Worm (Caenorhabditis elegans): Measurements from ENCODE around the gene cyp-13A10.

The cyp-13A10 gene

DNA sequence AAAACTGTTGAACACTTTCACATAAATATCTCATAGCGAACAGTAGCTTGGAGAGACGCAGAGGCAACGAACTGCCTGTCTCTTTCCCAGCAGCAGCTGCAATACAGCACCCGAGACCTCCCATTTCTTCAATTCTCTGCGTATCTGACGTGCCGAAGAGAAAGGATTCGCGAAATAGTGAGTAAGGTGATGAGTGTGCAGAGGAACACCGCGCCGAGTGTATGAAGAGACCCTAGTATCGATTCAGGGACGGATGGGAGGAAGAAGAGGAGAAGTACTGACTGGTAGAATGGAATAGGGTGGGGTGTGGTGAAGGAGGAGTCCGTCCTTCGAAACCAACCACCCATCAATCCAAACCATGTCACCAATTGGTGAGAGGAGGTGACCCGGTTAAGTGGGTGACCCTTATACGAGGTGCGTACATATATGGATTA lies 16.5 kb downstream of the cyp-13A10 start (continued):
- TF ChIP-seq F22D6.2 (tag; optimal IDR thresholded peaks at IDR 0.05) (no peak), gei-17 (GFP tag; optimal IDR thresholded peaks at IDR 0.05) (peak; percentile 18), attf-3 (GFP tag; conservative IDR thresholded peaks at IDR 0.05) (peak; percentile 26; the same call in 1 of the 2 replicates), ztf-22 (GFP tag; optimal IDR thresholded peaks at IDR 0.05) (no peak), mcd-1 (GFP tag; IDR thresholded peaks at IDR 0.05) (peak; percentile 60), ama-1 (optimal IDR thresholded peaks at IDR 0.05) (no peak), ama-1 (GFP tag; optimal IDR thresholded peaks at IDR 0.05) (no peak), Y53G8AR.9 (GFP tag; conservative IDR thresholded peaks at IDR 0.05) (no peak), lin-26 (GFP tag; IDR thresholded peaks at IDR 0.05) (peak; percentile 68; the same call in 1 of the 2 replicates), nfyb-1 (GFP tag; IDR thresholded peaks at IDR 0.05) (peak; percentile 64; the same call in 1 of the 2 replicates), T26A5.8 (tag; optimal IDR thresholded peaks at IDR 0.05) (no peak), ceh-40 (GFP tag; IDR thresholded peaks at IDR 0.05) (no peak), akir-1 (GFP tag; optimal IDR thresholded peaks at IDR 0.05) (no peak), B0019.2 (GFP tag; conservative IDR thresholded peaks at IDR 0.05) (no peak), hrde-1 (tag; optimal IDR thresholded peaks at IDR 0.05; ENCODE audit: borderline replicate concordance) (no peak), zfh-2 (GFP tag; conservative IDR thresholded peaks at IDR 0.05) (peak; percentile 91), F37B4.10 (GFP tag; IDR thresholded peaks at IDR 0.05) (no peak), attf-6 (GFP tag; IDR thresholded peaks at IDR 0.05) (no peak), K12H6.12 (tag; optimal IDR thresholded peaks at IDR 0.05) (peak; percentile 61), Y53F4B.3 (GFP tag; IDR thresholded peaks at IDR 0.05) (no peak), cebp-1 (GFP tag; IDR thresholded peaks at IDR 0.05) (no peak), cebp-1 (tag; optimal IDR thresholded peaks at IDR 0.05) (peak; percentile 64), dpl-1 (GFP tag; optimal IDR thresholded peaks at IDR 0.05) (no peak), K11D2.4 (GFP tag; IDR thresholded peaks at IDR 0.05) (0 out of 2 replicates have a peak, but pooled peaks have one; percentile 42), sptf-2 (GFP tag; optimal IDR thresholded peaks at IDR 0.05) (no peak), D2030.7 (GFP tag; IDR thresholded peaks at IDR 0.05) (no peak), ccch-3 (GFP tag; optimal IDR thresholded peaks at IDR 0.05) (no peak), snpc-1.3 (tag; optimal IDR thresholded peaks at IDR 0.05; ENCODE audit: insufficient read depth) (no peak), bed-1 (GFP tag; IDR thresholded peaks at IDR 0.05) (no peak), tbx-9 (tag; optimal IDR thresholded peaks at IDR 0.05; ENCODE audit: borderline replicate concordance) (no peak), repo-1 (tag; optimal IDR thresholded peaks at IDR 0.05) (no peak), sea-2 (GFP tag; IDR thresholded peaks at IDR 0.05) (0 out of 2 replicates have a peak, but pooled peaks have one; percentile 31), madf-8 (GFP tag; conservative IDR thresholded peaks at IDR 0.05) (no peak), nhr-27 (tag; optimal IDR thresholded peaks at IDR 0.05) (peak; percentile 10), bed-2 (GFP tag; IDR thresholded peaks at IDR 0.05) (no peak), ceh-100 (GFP tag; IDR thresholded peaks at IDR 0.05) (no peak), chd-7 (tag; optimal IDR thresholded peaks at IDR 0.05) (peak; percentile 45), F23B12.7 (tag; optimal IDR thresholded peaks at IDR 0.05; ENCODE audit: insufficient read depth) (no peak), madf-6 (GFP tag; IDR thresholded peaks at IDR 0.05) (no peak), tlf-1 (GFP tag; optimal IDR thresholded peaks at IDR 0.05) (no peak), let-526 (GFP tag; IDR thresholded peaks at IDR 0.05) (no peak), ztf-25 (GFP tag; IDR thresholded peaks at IDR 0.05) (no peak), somi-1 (GFP tag; optimal IDR thresholded peaks at IDR 0.05) (peak; percentile 48), F57A8.1 (GFP tag; optimal IDR thresholded peaks at IDR 0.05) (no peak), lsy-27 (tag; optimal IDR thresholded peaks at IDR 0.05; ENCODE audit: borderline replicate concordance, insufficient read depth) (no peak), snpc-3.4 (tag; optimal IDR thresholded peaks at IDR 0.05) (no peak), egrh-3 (GFP tag; IDR thresholded peaks at IDR 0.05) (peak; percentile 46; the same call in 1 of the 2 replicates), die-1 (tag; optimal IDR thresholded peaks at IDR 0.05) (no peak), egl-44 (GFP tag; IDR thresholded peaks at IDR 0.05) (no peak)

All from whole organism, young adult.